Worm (Caenorhabditis elegans) whole organism, L1 larva: ENCODE results near the gene col-131.

Experiments
- blmp-1 ChIP-seq: fragments of 150-350 bp; optimal IDR thresholded peaks from 2 replicates; lab custom pipeline; 2014; ENCODE audit warnings: missing biosample characterization, missing genetic modification characterization
- dsc-1 ChIP-seq: sonication (generic microtip); optimal IDR thresholded peaks from 2 replicates; lab custom pipeline; 2016; ENCODE audit warnings: mild to moderate bottlenecking, missing genetic modification characterization, missing compliant biosample characterization
- lin-39 ChIP-seq: fragments of 150-350 bp; optimal IDR thresholded peaks from 2 replicates; lab custom pipeline; 2014; ENCODE audit warnings: missing biosample characterization, missing genetic modification reagents, missing genetic modification characterization
- nhr-12 ChIP-seq: sonication (generic microtip); optimal IDR thresholded peaks from 2 replicates; lab custom pipeline; 2017; ENCODE audit warnings: missing biosample characterization, missing genetic modification characterization
- pag-3 ChIP-seq: sonication (generic microtip); optimal IDR thresholded peaks from 2 replicates; lab custom pipeline; 2017; ENCODE audit warnings: missing genetic modification characterization, mild to moderate bottlenecking, missing compliant biosample characterization, antibody characterized with exemption, borderline replicate concordance; ENCODE audit not compliant: insufficient read depth
- snpc-4 ChIP-seq: fragments of 150-350 bp; optimal IDR thresholded peaks from 2 replicates; lab custom pipeline; 2014; ENCODE audit warnings: missing biosample characterization, missing genetic modification characterization
- sptf-1 ChIP-seq: fragments of 150-350 bp; optimal IDR thresholded peaks from 2 replicates; lab custom pipeline; 2014; ENCODE audit warnings: missing biosample characterization, missing genetic modification characterization
- unc-62 ChIP-seq: fragments of 150-350 bp; optimal IDR thresholded peaks from 2 replicates; lab custom pipeline; 2014; ENCODE audit warnings: missing biosample characterization, missing genetic modification reagents, missing genetic modification characterization
- vab-15 ChIP-seq: sonication (generic microtip); optimal IDR thresholded peaks from 2 replicates; lab custom pipeline; 2017; ENCODE audit warnings: missing genotype, mild to moderate bottlenecking, missing genetic modification characterization, missing compliant biosample characterization
- zag-1 ChIP-seq: fragments of 150-350 bp; optimal IDR thresholded peaks from 2 replicates; lab custom pipeline; 2014; ENCODE audit warnings: missing biosample characterization, missing genetic modification characterization
- ztf-11 ChIP-seq, 2 experiments: sonication (generic microtip); optimal IDR thresholded peaks; 2 replicates each; lab custom pipeline; 2016 to 2017; ENCODE audit warnings: missing genetic modification characterization in 2 of 2, missing biosample characterization in 1 of 2, missing compliant biosample characterization in 1 of 2

- TF ChIP-seq blmp-1 (tag; lab: Kevin White, UChicago): no peak
- TF ChIP-seq pag-3 (tag; lab: Kevin White, UChicago): no peak
- no peak for TF ChIP-seq vab-15 (tag; lab: Kevin White, UChicago)
- TF ChIP-seq unc-62 (GFP tag; lab: Kevin White, UChicago): no peak
- TF ChIP-seq dsc-1 (tag; lab: Kevin White, UChicago): peak; percentile 20
- no peak for TF ChIP-seq sptf-1 (tag; lab: Kevin White, UChicago)
- no peak for TF ChIP-seq snpc-4
- TF ChIP-seq lin-39 (tag; lab: Kevin White, UChicago): no peak
- no peak for TF ChIP-seq ztf-11 (tag; optimal IDR thresholded peaks at IDR 0.05; lab: Kevin White, UChicago)
- TF ChIP-seq zag-1 (tag; lab: Kevin White, UChicago): no peak
- no peak for TF ChIP-seq nhr-12 (tag; lab: Kevin White, UChicago)
Measured at ce11 chrIV:13033516-13033915, 33.6 kb downstream of the col-131 start.
